Worm (Caenorhabditis elegans) whole organism, L2 larva: ENCODE measurements around the gene efk-1.

Experiments
- C34F6.9 ChIP-seq: fragments of 150-350 bp; optimal IDR thresholded peaks from 2 replicates; lab custom pipeline; 2014; ENCODE audit warnings: missing biosample characterization, missing genetic modification characterization
- F13H6.1 ChIP-seq: sonication (generic microtip); optimal IDR thresholded peaks from 2 replicates; lab custom pipeline; 2016; ENCODE audit warnings: missing genetic modification characterization, missing compliant biosample characterization
- R02D3.7 ChIP-seq: fragments of 150-350 bp; optimal IDR thresholded peaks from 2 replicates; lab custom pipeline; 2014; ENCODE audit warnings: missing biosample characterization, missing genetic modification characterization
- Y55F3AM.14 ChIP-seq: fragments of 200-800 bp; sonication (Bioruptor generic); optimal IDR thresholded peaks from 2 replicates; lab custom pipeline; 2018; ENCODE audit warnings: mild to moderate bottlenecking, missing genetic modification characterization, missing compliant biosample characterization
- ZK546.5 ChIP-seq: sonication (generic microtip); optimal IDR thresholded peaks from 2 replicates; lab custom pipeline; 2017; ENCODE audit warnings: missing biosample characterization, missing genetic modification characterization
- alr-1 ChIP-seq: fragments of 150-350 bp; optimal IDR thresholded peaks from 2 replicates; lab custom pipeline; 2014; ENCODE audit warnings: missing biosample characterization, missing genetic modification characterization
- aly-2 ChIP-seq: fragments of 150-350 bp; optimal IDR thresholded peaks from 2 replicates; lab custom pipeline; 2014; ENCODE audit warnings: missing biosample characterization, missing genetic modification characterization
- ama-1 ChIP-seq: fragments of 150-350 bp; optimal IDR thresholded peaks from 2 replicates; lab custom pipeline; 2018; ENCODE audit warnings: inconsistent platforms
- blmp-1 ChIP-seq: sonication (generic microtip); optimal IDR thresholded peaks from 2 replicates; lab custom pipeline; 2017; ENCODE audit warnings: missing genetic modification characterization, mild to moderate bottlenecking, missing compliant biosample characterization, antibody characterized with exemption, moderate library complexity; ENCODE audit not compliant: insufficient read depth
- ceh-16 ChIP-seq: fragments of 150-350 bp; optimal IDR thresholded peaks from 2 replicates; lab custom pipeline; 2014; ENCODE audit warnings: missing biosample characterization, missing genetic modification characterization
- ceh-82 ChIP-seq: fragments of 150-350 bp; optimal IDR thresholded peaks from 2 replicates; lab custom pipeline; 2014; ENCODE audit warnings: missing biosample characterization, missing genetic modification characterization
- crh-2 ChIP-seq: sonication (generic microtip); optimal IDR thresholded peaks from 2 replicates; lab custom pipeline; 2017; ENCODE audit warnings: missing biosample characterization, missing genetic modification characterization
- dmd-4 ChIP-seq: sonication (generic microtip); optimal IDR thresholded peaks from 2 replicates; lab custom pipeline; 2017; ENCODE audit warnings: missing biosample characterization, missing genetic modification characterization
- egl-27 ChIP-seq: sonication (generic microtip); optimal IDR thresholded peaks from 3 replicates; lab custom pipeline; 2017; ENCODE audit warnings: missing biosample characterization, missing genetic modification reagents, missing genetic modification characterization
- elt-1 ChIP-seq: fragments of 150-350 bp; optimal IDR thresholded peaks from 2 replicates; lab custom pipeline; 2014; ENCODE audit warnings: missing biosample characterization, missing genetic modification characterization
- elt-3 ChIP-seq: sonication (generic microtip); optimal IDR thresholded peaks from 2 replicates; lab custom pipeline; 2017; ENCODE audit warnings: missing biosample characterization, missing genetic modification characterization
- fos-1 ChIP-seq: fragments of 150-350 bp; optimal IDR thresholded peaks from 2 replicates; lab custom pipeline; 2014; ENCODE audit warnings: missing biosample characterization, missing genetic modification characterization
- gmeb-1 ChIP-seq: fragments of 150-350 bp; optimal IDR thresholded peaks from 2 replicates; lab custom pipeline; 2014; ENCODE audit warnings: missing biosample characterization, missing genetic modification characterization
- lin-11 ChIP-seq: fragments of 150-350 bp; sonication (generic microtip); optimal IDR thresholded peaks from 2 replicates; lab custom pipeline; 2014; ENCODE audit warnings: missing biosample characterization, missing genetic modification characterization, inconsistent platforms, mixed read lengths
- lin-13 ChIP-seq: fragments of 150-350 bp; optimal IDR thresholded peaks from 2 replicates; lab custom pipeline; 2014; ENCODE audit warnings: missing biosample characterization, missing genetic modification reagents, missing genetic modification characterization
- lin-39 ChIP-seq: fragments of 150-350 bp; optimal IDR thresholded peaks from 2 replicates; lab custom pipeline; 2014; ENCODE audit warnings: missing biosample characterization, missing genetic modification reagents, missing genetic modification characterization
- lsy-2 ChIP-seq, 2 experiments: fragments of 150-350 bp in 1 of 2; sonication (generic microtip) in 1 of 2; optimal IDR thresholded peaks; 2 replicates each; lab custom pipeline; 2014 to 2017; ENCODE audit warnings: missing biosample characterization in 2 of 2, missing genetic modification characterization in 2 of 2
- mab-5 ChIP-seq: fragments of 150-350 bp; optimal IDR thresholded peaks from 2 replicates; lab custom pipeline; 2014; ENCODE audit warnings: missing biosample characterization, missing genetic modification characterization
- mbf-1 ChIP-seq: sonication (generic microtip); optimal IDR thresholded peaks from 2 replicates; lab custom pipeline; 2017; ENCODE audit warnings: missing biosample characterization, missing genetic modification characterization
- mdl-1 ChIP-seq, 2 experiments: fragments of 150-350 bp in 1 of 2; sonication (generic microtip) in 1 of 2; optimal IDR thresholded peaks; 2 replicates each; lab custom pipeline; 2017; ENCODE audit warnings: missing biosample characterization in 2 of 2, missing genetic modification characterization in 2 of 2
- nhr-10 ChIP-seq: sonication (generic microtip); optimal IDR thresholded peaks from 2 replicates; lab custom pipeline; 2017; ENCODE audit warnings: missing biosample characterization, missing genetic modification characterization
- nhr-11 ChIP-seq: fragments of 150-350 bp; optimal IDR thresholded peaks from 2 replicates; lab custom pipeline; 2014; ENCODE audit warnings: missing biosample characterization, missing genetic modification characterization
- nhr-12 ChIP-seq: fragments of 150-350 bp; optimal IDR thresholded peaks from 2 replicates; lab custom pipeline; 2014; ENCODE audit warnings: missing biosample characterization, missing genetic modification characterization
- nhr-129 ChIP-seq: fragments of 150-350 bp; optimal IDR thresholded peaks from 2 replicates; lab custom pipeline; 2014; ENCODE audit warnings: missing biosample characterization, missing genetic modification characterization
- nhr-21 ChIP-seq: fragments of 150-350 bp; optimal IDR thresholded peaks from 2 replicates; lab custom pipeline; 2014; ENCODE audit warnings: missing biosample characterization, missing genetic modification characterization
- nhr-23 ChIP-seq: fragments of 150-350 bp; optimal IDR thresholded peaks from 2 replicates; lab custom pipeline; 2014; ENCODE audit warnings: missing biosample characterization, missing genetic modification reagents, missing genetic modification characterization
- nhr-237 ChIP-seq: fragments of 150-350 bp; optimal IDR thresholded peaks from 2 replicates; lab custom pipeline; 2014; ENCODE audit warnings: missing biosample characterization, missing genetic modification characterization
- nhr-25 ChIP-seq: fragments of 150-350 bp; sonication (generic microtip); optimal IDR thresholded peaks from 3 replicates; lab custom pipeline; 2014; ENCODE audit warnings: missing biosample characterization, missing genetic modification characterization
- nhr-6 ChIP-seq: fragments of 150-350 bp; optimal IDR thresholded peaks from 2 replicates; lab custom pipeline; 2014; ENCODE audit warnings: missing biosample characterization, missing genetic modification characterization
- nhr-77 ChIP-seq: fragments of 150-350 bp; optimal IDR thresholded peaks from 2 replicates; lab custom pipeline; 2014; ENCODE audit warnings: missing biosample characterization, missing genetic modification characterization
- peb-1 ChIP-seq: fragments of 150-350 bp; optimal IDR thresholded peaks from 2 replicates; lab custom pipeline; 2014; ENCODE audit warnings: missing biosample characterization, missing genetic modification characterization
- sem-4 ChIP-seq: fragments of 150-350 bp; optimal IDR thresholded peaks from 2 replicates; lab custom pipeline; 2014; ENCODE audit warnings: missing biosample characterization, missing genetic modification reagents, missing genetic modification characterization
- skn-1 ChIP-seq: sonication (generic microtip); optimal IDR thresholded peaks from 2 replicates; lab custom pipeline; 2017; ENCODE audit warnings: missing biosample characterization, missing genetic modification characterization
- sma-3 ChIP-seq: sonication (generic microtip); optimal IDR thresholded peaks from 2 replicates; lab custom pipeline; 2016; ENCODE audit warnings: missing genetic modification reagents, missing genetic modification characterization, missing compliant biosample characterization
- sma-9 ChIP-seq, 2 experiments: fragments of 150-350 bp in 1 of 2; sonication (generic microtip) in 1 of 2; optimal IDR thresholded peaks; 2 replicates each; lab custom pipeline; 2014 to 2016; ENCODE audit warnings: missing genetic modification characterization in 2 of 2, mild to moderate bottlenecking in 1 of 2, missing biosample characterization in 1 of 2, missing compliant biosample characterization in 1 of 2, missing genetic modification reagents in 1 of 2, moderate library complexity in 1 of 2
- snpc-4 ChIP-seq: fragments of 150-350 bp; optimal IDR thresholded peaks from 2 replicates; lab custom pipeline; 2014; ENCODE audit warnings: missing biosample characterization, missing genetic modification characterization
- unc-39 ChIP-seq: fragments of 150-350 bp; optimal IDR thresholded peaks from 2 replicates; lab custom pipeline; 2014; ENCODE audit warnings: missing biosample characterization, missing genetic modification characterization
- unc-55 ChIP-seq: fragments of 150-350 bp; sonication (generic microtip); optimal IDR thresholded peaks from 3 replicates; lab custom pipeline; 2014; ENCODE audit warnings: missing biosample characterization, missing genetic modification reagents, missing genetic modification characterization
- unc-62 ChIP-seq: fragments of 150-350 bp; optimal IDR thresholded peaks from 2 replicates; lab custom pipeline; 2014; ENCODE audit warnings: missing biosample characterization, missing genetic modification reagents, missing genetic modification characterization
- zag-1 ChIP-seq: fragments of 150-350 bp; optimal IDR thresholded peaks from 2 replicates; lab custom pipeline; 2014; ENCODE audit warnings: missing biosample characterization, missing genetic modification characterization
- ztf-1 ChIP-seq: fragments of 200-800 bp; sonication (Bioruptor generic); conservative IDR thresholded peaks from 2 replicates; pipeline ENCODE4 v1.3.6; 2022; ENCODE audit warnings: missing genetic modification characterization, missing compliant biosample characterization
- ztf-11 ChIP-seq: sonication (generic microtip); optimal IDR thresholded peaks from 2 replicates; lab custom pipeline; 2017; ENCODE audit warnings: missing biosample characterization, missing genetic modification characterization
- ztf-4 ChIP-seq: fragments of 150-350 bp; optimal IDR thresholded peaks from 2 replicates; lab custom pipeline; 2014; ENCODE audit warnings: missing biosample characterization, missing genetic modification characterization

The efk-1 gene

ce11 chrIII:6207046-6207445 is 38.7 kb upstream of the efk-1 start:
- no peak for TF ChIP-seq dmd-4 (tag; lab: Kevin White, UChicago)
- no peak for TF ChIP-seq nhr-6
- no peak for TF ChIP-seq elt-3 (tag; lab: Kevin White, UChicago)
- TF ChIP-seq C34F6.9 (tag; lab: Kevin White, UChicago) = no peak
- TF ChIP-seq ceh-16 (tag; lab: Kevin White, UChicago) = no peak
- TF ChIP-seq Y55F3AM.14 (GFP tag; lab: Kevin White, UChicago) = no peak
- no peak for TF ChIP-seq alr-1
- TF ChIP-seq mbf-1 (tag; lab: Kevin White, UChicago) = no peak
- no peak for TF ChIP-seq nhr-11 (tag; lab: Kevin White, UChicago)
- no peak for TF ChIP-seq nhr-10 (tag; lab: Kevin White, UChicago)

- peak; percentile 8 for TF ChIP-seq blmp-1 (tag; lab: Kevin White, UChicago)
- TF ChIP-seq ztf-11 (tag; lab: Kevin White, UChicago) = no peak
- TF ChIP-seq mbf-1 (tag; lab: Kevin White, UChicago) = no peak
- peak; percentile 63 for TF ChIP-seq snpc-4 (tag; lab: Kevin White, UChicago)
- TF ChIP-seq nhr-21 = peak; percentile 64
- TF ChIP-seq zag-1 = peak; percentile 10
- TF ChIP-seq sem-4 (tag; lab: Kevin White, UChicago) = no peak
- TF ChIP-seq elt-1 (tag; lab: Kevin White, UChicago) = no peak
- TF ChIP-seq Y55F3AM.14 (GFP tag; lab: Kevin White, UChicago) = no peak
- TF ChIP-seq mdl-1 (tag; optimal IDR thresholded peaks at IDR 0.05; lab: Kevin White, UChicago) = no peak
- TF ChIP-seq nhr-10 (tag; lab: Kevin White, UChicago) = no peak
- peak; percentile 52 for TF ChIP-seq sma-3
- no peak for TF ChIP-seq elt-3 (tag; lab: Kevin White, UChicago)
- no peak for TF ChIP-seq skn-1 (tag; lab: Kevin White, UChicago)
- no peak for TF ChIP-seq nhr-6
- TF ChIP-seq nhr-12 = no peak
- peak; percentile 73 for TF ChIP-seq nhr-25 (tag; lab: Kevin White, UChicago)
- TF ChIP-seq R02D3.7 = no peak
- TF ChIP-seq F13H6.1 (tag; lab: Kevin White, UChicago) = peak; percentile 64
- peak; percentile 90 for TF ChIP-seq C34F6.9 (tag; lab: Kevin White, UChicago)
- TF ChIP-seq lin-11 (tag; lab: Kevin White, UChicago) = peak; percentile 82
- TF ChIP-seq dmd-4 (tag; lab: Kevin White, UChicago) = no peak
- no peak for TF ChIP-seq nhr-237 (tag; lab: Kevin White, UChicago)
- TF ChIP-seq unc-39 (tag; lab: Kevin White, UChicago) = no peak
- TF ChIP-seq peb-1 (tag; lab: Kevin White, UChicago) = no peak
- no peak for TF ChIP-seq nhr-11 (tag; lab: Kevin White, UChicago)
- peak; percentile 52 for TF ChIP-seq ceh-16 (tag; lab: Kevin White, UChicago)
- peak; percentile 90 for TF ChIP-seq crh-2 (tag; lab: Kevin White, UChicago)
- no peak for TF ChIP-seq unc-62 (GFP tag; lab: Kevin White, UChicago)
- no peak for TF ChIP-seq ama-1
- peak; percentile 68 to 92 for TF ChIP-seq lsy-2 (tag; optimal IDR thresholded peaks at IDR 0.05; lab: Kevin White, UChicago)
- TF ChIP-seq fos-1 (tag; lab: Kevin White, UChicago) = peak; percentile 70
- TF ChIP-seq unc-55 (GFP tag; lab: Kevin White, UChicago) = peak; percentile 93
- no peak for TF ChIP-seq alr-1
- no peak for TF ChIP-seq ceh-82 (tag; lab: Kevin White, UChicago)
- peak; percentile 78 for TF ChIP-seq gmeb-1 (tag; lab: Kevin White, UChicago)
- TF ChIP-seq ZK546.5 (tag; lab: Kevin White, UChicago) = peak; percentile 40
- no peak for TF ChIP-seq ztf-4 (tag; lab: Kevin White, UChicago)
- TF ChIP-seq egl-27 (tag; lab: Kevin White, UChicago) = peak; percentile 21
- peak; percentile 55 for TF ChIP-seq sma-9 (GFP tag; optimal IDR thresholded peaks at IDR 0.05; lab: Kevin White, UChicago)
- TF ChIP-seq sma-9 (tag; optimal IDR thresholded peaks at IDR 0.05; lab: Kevin White, UChicago) = no peak
- no peak for TF ChIP-seq lin-39 (tag; lab: Kevin White, UChicago)
- no peak for TF ChIP-seq ztf-1 (GFP tag; lab: Robert Waterston, UW)
- TF ChIP-seq aly-2 (tag; lab: Kevin White, UChicago) = no peak
- TF ChIP-seq mab-5 (tag; lab: Kevin White, UChicago) = no peak
- no peak for TF ChIP-seq nhr-77 (tag; lab: Kevin White, UChicago)
- peak; percentile 91 for TF ChIP-seq nhr-129 (tag; lab: Kevin White, UChicago)
- TF ChIP-seq nhr-23 (tag; lab: Kevin White, UChicago) = no peak
- TF ChIP-seq lin-13 (GFP tag; lab: Kevin White, UChicago) = peak; percentile 81
Measured at ce11 chrIII:6206161-6206853, 38.0 kb upstream of the efk-1 start, which contains the start of the genes sna-3 and rps-3. Gene sna-3, minus strand, starts transcription at chrIII:6206211. Gene rps-3, plus strand, starts transcription at chrIII:6206803.
